Worm (Caenorhabditis elegans): Measurements from ENCODE around the gene T13G4.1.

DNA sequence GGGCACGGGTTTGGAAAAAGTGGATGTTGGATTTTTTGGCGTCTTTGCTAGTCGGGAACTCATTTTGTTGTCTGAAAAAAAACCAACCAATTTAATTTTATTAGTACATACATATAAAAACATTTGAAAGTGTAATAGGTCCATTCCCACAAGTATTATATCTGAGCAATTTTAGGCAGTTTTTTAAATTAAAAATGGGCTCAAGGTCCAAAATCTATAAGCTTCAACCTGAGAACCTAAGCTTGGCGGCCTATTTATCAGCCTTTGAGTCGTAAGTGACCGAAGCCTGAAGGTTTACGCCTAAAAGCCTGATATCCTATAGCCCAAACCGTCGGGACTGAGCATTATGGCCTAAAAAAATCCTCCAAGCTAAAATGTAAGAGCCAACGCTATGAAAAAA is 25.5 kb downstream of the T13G4.1 start:
- TF ChIP-seq mep-1 (tag; optimal IDR thresholded peaks at IDR 0.05) (no peak), unc-30 (tag; optimal IDR thresholded peaks at IDR 0.05) (no peak), nhr-237 (tag; optimal IDR thresholded peaks at IDR 0.05) (no peak), sox-4 (tag; optimal IDR thresholded peaks at IDR 0.05) (no peak), irx-1 (tag; optimal IDR thresholded peaks at IDR 0.05) (no peak), ceh-88 (GFP tag; IDR thresholded peaks at IDR 0.05) (no peak), zag-1 (tag; optimal IDR thresholded peaks at IDR 0.05) (no peak), hlh-4 (tag; optimal IDR thresholded peaks at IDR 0.05) (no peak), lsy-2 (tag; optimal IDR thresholded peaks at IDR 0.05) (no peak), egl-27 (tag; optimal IDR thresholded peaks at IDR 0.05) (no peak), ztf-11 (tag; optimal IDR thresholded peaks at IDR 0.05) (no peak)

All from whole organism, L1 larva.